Fruit fly (Drosophila melanogaster) whole organism, pupa: Measurements from ENCODE around the gene CG13004.

Source experiments
- CG10348 ChIP-seq: fragments of 200-800 bp; sonication (Bioruptor generic); IDR thresholded peaks from 2 replicates; pipeline ENCODE4 v1.3.6; 2022; ENCODE audit warnings: missing biosample characterization, missing genetic modification characterization
- CG12605 ChIP-seq: fragments of 200-800 bp; sonication (Bioruptor generic); IDR thresholded peaks from 2 replicates; pipeline ENCODE4 v1.3.6; 2022; ENCODE audit warnings: missing biosample characterization, missing genetic modification characterization
- CG13204 ChIP-seq: fragments of 200-800 bp; sonication (Bioruptor generic); optimal IDR thresholded peaks from 2 replicates; lab custom pipeline; 2018; ENCODE audit warnings: missing biosample characterization, mild to moderate bottlenecking, missing genetic modification characterization, moderate library complexity
- CG14655 ChIP-seq: fragments of 200-800 bp; sonication (Bioruptor generic); optimal IDR thresholded peaks from 3 replicates; lab custom pipeline; 2017; ENCODE audit warnings: mild to moderate bottlenecking, missing biosample characterization, missing genetic modification reagents, missing genetic modification characterization
- CG15710 ChIP-seq: fragments of 200-800 bp; sonication (Bioruptor generic); optimal IDR thresholded peaks from 2 replicates; lab custom pipeline; 2018; ENCODE audit warnings: missing biosample characterization, mild to moderate bottlenecking, missing genetic modification characterization, moderate library complexity
- CG17806 ChIP-seq: fragments of 200-800 bp; sonication (Bioruptor generic); optimal IDR thresholded peaks from 2 replicates; lab custom pipeline; 2018; ENCODE audit warnings: missing biosample characterization, mild to moderate bottlenecking, missing genetic modification characterization, moderate library complexity
- CG32121 ChIP-seq: fragments of 200-800 bp; sonication (Bioruptor generic); IDR thresholded peaks from 2 replicates; pipeline ENCODE4 v1.3.6; 2022; ENCODE audit warnings: missing biosample characterization, missing genetic modification characterization
- CG34367 ChIP-seq: fragments of 200-800 bp; sonication (Bioruptor generic); optimal IDR thresholded peaks from 2 replicates; lab custom pipeline; 2018; ENCODE audit warnings: missing biosample characterization, mild to moderate bottlenecking, missing genetic modification characterization
- CG4496 ChIP-seq: fragments of 200-800 bp; sonication (Bioruptor generic); IDR thresholded peaks from 3 replicates; pipeline ENCODE4 v1.3.6; 2022; ENCODE audit warnings: missing biosample characterization, missing genetic modification characterization
- CG8159 ChIP-seq: fragments of 200-800 bp; sonication (Bioruptor generic); optimal IDR thresholded peaks from 3 replicates; lab custom pipeline; 2018; ENCODE audit warnings: missing biosample characterization, mild to moderate bottlenecking, missing genetic modification characterization, moderate library complexity
- CG8301 ChIP-seq: fragments of 200-800 bp; sonication (Bioruptor generic); optimal IDR thresholded peaks from 2 replicates; lab custom pipeline; 2018; ENCODE audit warnings: missing biosample characterization, mild to moderate bottlenecking, missing genetic modification characterization
- CG9948 ChIP-seq: fragments of 200-800 bp; sonication (Bioruptor generic); optimal IDR thresholded peaks from 2 replicates; lab custom pipeline; 2018; ENCODE audit warnings: missing biosample characterization, mild to moderate bottlenecking, missing genetic modification characterization, moderate library complexity
- D1 ChIP-seq: fragments of 200-800 bp; sonication (Bioruptor generic); optimal IDR thresholded peaks from 2 replicates; lab custom pipeline; 2018; ENCODE audit warnings: missing biosample characterization, mild to moderate bottlenecking, missing genetic modification characterization, moderate library complexity
- EcR ChIP-seq: fragments of 200-800 bp; sonication (Bioruptor generic); optimal IDR thresholded peaks from 3 replicates; lab custom pipeline; 2019; ENCODE audit warnings: missing biosample characterization, missing genetic modification characterization, mild to moderate bottlenecking, moderate library complexity, missing genetic modification reagents
- Ets98B ChIP-seq: fragments of 200-800 bp; sonication (Bioruptor generic); IDR thresholded peaks from 2 replicates; pipeline ENCODE4 v1.3.6; 2022; ENCODE audit warnings: missing biosample characterization, missing genetic modification characterization
- Pif1A ChIP-seq: fragments of 200-800 bp; sonication (Bioruptor generic); optimal IDR thresholded peaks from 3 replicates; lab custom pipeline; 2016; ENCODE audit warnings: missing biosample characterization, missing genetic modification characterization
- Pif1B ChIP-seq: fragments of 200-800 bp; sonication (Bioruptor generic); optimal IDR thresholded peaks from 3 replicates; lab custom pipeline; 2016; ENCODE audit warnings: missing biosample characterization, missing genetic modification characterization
- Snoo ChIP-seq: fragments of 200-800 bp; sonication (Bioruptor generic); optimal IDR thresholded peaks from 3 replicates; lab custom pipeline; 2017; ENCODE audit warnings: missing biosample characterization, mild to moderate bottlenecking, missing genetic modification characterization, inconsistent platforms
- fd96Ca ChIP-seq: fragments of 200-800 bp; sonication (Bioruptor generic); IDR thresholded peaks from 3 replicates; pipeline ENCODE4 v1.3.6; 2022; ENCODE audit warnings: missing biosample characterization, missing genetic modification characterization
- gl ChIP-seq: fragments of 200-800 bp; sonication (Bioruptor generic); optimal IDR thresholded peaks from 2 replicates; lab custom pipeline; 2018; ENCODE audit warnings: missing biosample characterization, mild to moderate bottlenecking, missing genetic modification characterization
- rn ChIP-seq: fragments of 200-800 bp; sonication (Bioruptor generic); IDR thresholded peaks from 2 replicates; pipeline ENCODE4 v1.3.6; 2022; ENCODE audit warnings: missing biosample characterization, missing genetic modification characterization

Gene CG13004

dm6 chrX:16786860-16787415 lies 48.4 kb downstream of the CG13004 start, which contains the start of the genes CG9609 and Sap30:
TSS of gene CG9609 (minus strand) at chrX:16787008.
TSS of gene Sap30 (plus strand) at chrX:16787283.
- TF ChIP-seq fd96Ca (GFP tag; lab: Robert Waterston, UW) (no peak), Snoo (tag; lab: Kevin White, UChicago) (no peak), CG32121 (GFP tag; lab: Robert Waterston, UW) (no peak), CG10348 (GFP tag; lab: Robert Waterston, UW) (no peak), CG17806 (tag; lab: Kevin White, UChicago) (no peak), gl (no peak), CG13204 (GFP tag; lab: Kevin White, UChicago) (no peak), CG12605 (no peak), rn (no peak), Pif1B (GFP tag; lab: Kevin White, UChicago) (no peak)

- TF ChIP-seq Pif1B (GFP tag; lab: Kevin White, UChicago) (no peak), CG9948 (tag; lab: Kevin White, UChicago) (no peak)
- TF ChIP-seq, all 21 proteins: peak for 0
Measured at dm6 chrX:16783743-16784142, 51.6 kb downstream of the CG13004 start, which contains the start of gene mRpL22. TSS of gene mRpL22 (plus strand) at chrX:16783933.

dm6 chrX:16783141-16783715 lies 52.1 kb downstream of the CG13004 start, which contains the start of gene if:
TSS of gene if (minus strand) at chrX:16783434.
- TF ChIP-seq CG10348 (GFP tag; lab: Robert Waterston, UW): no peak
- TF ChIP-seq fd96Ca (GFP tag; lab: Robert Waterston, UW): no peak
- no peak for TF ChIP-seq CG8159 (tag; lab: Kevin White, UChicago)
- peak; percentile 22; the same call in 1 of the 2 replicates for TF ChIP-seq CG12605
- TF ChIP-seq CG8301: no peak
- no peak for TF ChIP-seq CG32121 (GFP tag; lab: Robert Waterston, UW)
- no peak for TF ChIP-seq Pif1B (GFP tag; lab: Kevin White, UChicago)

DNA sequence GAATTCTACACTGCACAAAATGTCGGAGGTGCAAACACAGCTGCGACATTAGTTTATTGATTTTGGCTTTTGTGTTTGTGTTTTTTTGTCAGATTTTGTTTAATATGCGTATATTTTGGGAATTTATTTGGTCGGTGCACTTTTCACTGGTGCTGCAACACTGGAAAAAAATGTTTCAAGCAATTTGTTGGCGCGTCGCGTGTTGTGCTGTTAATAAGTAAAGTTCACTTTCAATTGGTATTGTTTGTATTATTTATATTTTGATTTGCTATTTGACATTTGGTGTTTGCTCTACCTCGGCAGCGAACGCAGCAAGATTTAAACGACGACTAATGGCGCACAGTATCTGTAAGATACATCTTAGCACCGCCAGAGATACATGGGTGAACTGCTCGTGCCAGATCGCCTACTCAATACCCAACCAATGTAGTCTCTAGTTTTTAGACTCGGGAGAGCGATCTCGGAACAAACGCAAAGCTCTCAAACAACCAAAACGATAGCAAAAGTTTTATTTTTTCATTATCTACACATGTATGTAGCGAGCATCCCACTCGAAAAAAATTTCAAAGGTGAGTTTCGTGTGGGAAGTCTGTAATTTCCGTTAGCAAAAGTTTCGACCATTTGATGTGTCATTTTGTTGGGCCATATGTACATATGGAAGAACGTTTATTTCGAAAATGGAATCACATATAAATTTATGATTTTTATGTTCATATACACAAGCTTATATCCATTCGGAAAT lies 53.0 kb downstream of the CG13004 start:
- TF ChIP-seq CG8301: peak; percentile 46
- peak; percentile 56 for TF ChIP-seq Pif1A (GFP tag; lab: Kevin White, UChicago)
- no peak for TF ChIP-seq CG13204 (GFP tag; lab: Kevin White, UChicago)
- peak; percentile 19 for TF ChIP-seq CG8159 (tag; lab: Kevin White, UChicago)
- peak; percentile 66 for TF ChIP-seq Ets98B
- TF ChIP-seq gl: no peak
- peak; percentile 14; the same call in 1 of the 2 replicates for TF ChIP-seq CG12605
- no peak for TF ChIP-seq CG14655 (GFP tag; lab: Kevin White, UChicago)
- peak; percentile 30 for TF ChIP-seq CG17806 (tag; lab: Kevin White, UChicago)
- no peak for TF ChIP-seq CG15710
- peak; percentile 12 for TF ChIP-seq CG9948 (tag; lab: Kevin White, UChicago)
- TF ChIP-seq CG32121 (GFP tag; lab: Robert Waterston, UW): peak; percentile 74
- TF ChIP-seq rn: no peak
- TF ChIP-seq fd96Ca (GFP tag; lab: Robert Waterston, UW): peak; percentile 79
- TF ChIP-seq CG4496 (GFP tag; lab: Robert Waterston, UW): peak; percentile 80

DNA sequence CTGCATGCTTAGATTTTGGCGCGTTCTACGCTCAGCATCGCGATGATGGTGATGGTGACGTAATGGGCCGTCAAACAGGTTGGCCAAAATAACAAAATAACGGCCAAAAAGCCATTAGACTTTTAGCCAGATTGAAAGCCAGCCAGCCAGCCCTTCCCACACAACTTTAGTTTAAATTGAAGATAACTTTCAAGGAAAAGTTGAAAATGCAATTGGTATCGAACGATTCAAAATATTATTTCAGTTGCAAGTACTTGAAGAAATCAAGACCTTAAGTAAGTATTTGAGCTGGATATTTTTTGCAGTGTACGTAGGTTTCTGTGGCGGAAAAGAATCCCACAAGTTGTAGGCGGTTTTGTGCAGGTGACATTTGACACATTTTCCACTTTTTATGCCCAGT lies 54.3 kb downstream of the CG13004 start:
- TF ChIP-seq CG13204 (GFP tag; lab: Kevin White, UChicago): no peak
- TF ChIP-seq D1: no peak
- no peak for TF ChIP-seq EcR (GFP tag; lab: Kevin White, UChicago)
- no peak for TF ChIP-seq Pif1B (GFP tag; lab: Kevin White, UChicago)
- TF ChIP-seq CG14655 (GFP tag; lab: Kevin White, UChicago): no peak
- TF ChIP-seq CG32121 (GFP tag; lab: Robert Waterston, UW): peak; percentile 60
- TF ChIP-seq CG8301: no peak
- TF ChIP-seq CG4496 (GFP tag; lab: Robert Waterston, UW): 0 out of 3 replicates have a peak, but pooled peaks have one; percentile 31
- peak; percentile 53 for TF ChIP-seq Ets98B
- TF ChIP-seq Pif1A (GFP tag; lab: Kevin White, UChicago): no peak
- no peak for TF ChIP-seq gl
- TF ChIP-seq CG17806 (tag; lab: Kevin White, UChicago): no peak
- TF ChIP-seq CG12605: 0 out of 2 replicates have a peak, but pooled peaks have one; percentile 44
- TF ChIP-seq Snoo (tag; lab: Kevin White, UChicago): no peak
- peak; percentile 59; the same call in 2 of the 3 replicates for TF ChIP-seq fd96Ca (GFP tag; lab: Robert Waterston, UW)
- no peak for TF ChIP-seq CG8159 (tag; lab: Kevin White, UChicago)
- no peak for TF ChIP-seq CG9948 (tag; lab: Kevin White, UChicago)
- TF ChIP-seq CG10348 (GFP tag; lab: Robert Waterston, UW): no peak
- no peak for TF ChIP-seq CG34367 (tag; lab: Kevin White, UChicago)
- TF ChIP-seq rn: no peak
- TF ChIP-seq CG15710: no peak

dm6 chrX:16780244-16780643 lies 55.1 kb downstream of the CG13004 start:
- no peak for TF ChIP-seq CG15710
- TF ChIP-seq CG4496 (GFP tag; lab: Robert Waterston, UW): 0 out of 3 replicates have a peak, but pooled peaks have one; percentile 34
